Worm (Caenorhabditis elegans) whole organism, L4/young adult: Measurements from ENCODE around the gene dhs-31.
"Not testable (repeated sequence)": the region's sequence is repeated elsewhere in the genome, so short reads cannot be mapped to it uniquely, and the experiment has no call there.

Experiments
- W03F9.2 ChIP-seq: fragments of 150-350 bp; optimal IDR thresholded peaks from 2 replicates; lab custom pipeline; 2014; ENCODE audit warnings: missing biosample characterization, missing genetic modification characterization
- dao-5 ChIP-seq: sonication (generic microtip); optimal IDR thresholded peaks from 2 replicates; lab custom pipeline; 2016; ENCODE audit warnings: missing genotype, missing genetic modification characterization, moderate library complexity, missing compliant biosample characterization
- him-1 ChIP-seq: sonication (generic microtip); optimal IDR thresholded peaks from 2 replicates; lab custom pipeline; 2016; ENCODE audit warnings: missing genotype, missing genetic modification reagents, missing genetic modification characterization, missing compliant biosample characterization

Gene dhs-31

DNA sequence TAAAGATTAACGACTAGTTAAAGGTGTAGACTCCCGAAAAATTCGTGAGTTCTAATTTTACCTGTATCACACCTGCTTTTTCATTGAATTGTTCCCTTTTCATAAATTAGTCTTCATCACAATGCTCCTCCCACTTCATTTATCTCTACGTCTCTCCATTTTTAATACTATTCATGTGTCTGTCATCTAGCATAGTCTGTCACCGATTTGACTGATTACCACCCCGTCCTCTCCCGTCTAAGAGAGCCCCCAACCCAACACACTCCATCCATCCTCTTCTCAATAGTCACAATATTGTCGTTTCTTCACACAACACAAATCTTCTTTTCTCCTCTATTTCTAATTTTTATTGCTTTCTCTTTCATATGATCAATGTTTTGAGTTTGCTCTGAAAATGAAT, 24.5 kb upstream of the dhs-31 start:
- TF ChIP-seq dao-5 (no peak), him-1 (tag; lab: Kevin White, UChicago) (no peak), W03F9.2 (tag; lab: Kevin White, UChicago) (no peak)

DNA sequence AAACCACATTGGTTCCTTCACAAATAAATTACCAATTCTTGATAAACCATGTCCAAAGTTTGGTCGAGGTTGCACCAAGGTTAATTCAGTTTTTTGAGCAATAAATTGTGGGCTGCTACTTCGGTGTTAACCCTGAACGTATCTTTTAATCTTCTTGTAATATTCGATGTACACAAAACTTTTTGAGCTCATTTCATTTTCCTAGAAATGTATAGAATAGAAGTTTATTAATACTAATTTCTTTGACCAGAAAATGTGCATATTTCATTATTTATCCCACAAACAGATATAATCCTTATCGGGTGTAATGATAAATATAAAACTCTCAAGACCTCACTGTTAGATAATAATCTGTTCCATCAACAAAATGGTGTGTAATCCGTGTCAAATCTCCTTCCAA, 23.2 kb upstream of the dhs-31 start:
- TF ChIP-seq dao-5 (no peak), W03F9.2 (tag; lab: Kevin White, UChicago) (no peak), him-1 (tag; lab: Kevin White, UChicago) (no peak)

DNA sequence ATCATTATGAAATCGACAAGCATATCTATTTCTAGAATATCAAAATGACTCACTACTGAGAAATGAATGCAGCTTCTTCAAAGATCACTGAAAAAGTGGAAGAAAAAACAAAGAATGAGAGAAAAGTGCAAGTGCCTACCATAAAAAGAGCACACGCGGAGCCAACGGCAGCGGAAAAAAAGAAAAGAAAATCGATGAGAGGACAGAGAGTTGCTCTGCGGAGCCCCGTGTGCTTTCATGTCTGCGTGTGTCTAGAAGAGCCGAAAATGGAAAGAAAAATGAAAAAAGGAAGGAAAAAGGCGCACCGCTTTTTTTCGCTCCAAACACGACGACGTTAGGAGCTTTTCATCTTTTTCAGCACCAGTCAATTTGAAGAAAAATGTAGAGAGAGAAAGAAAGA, 22.0 kb upstream of the dhs-31 start, which contains the start of gene ipla-7:
TSS of gene ipla-7 (minus strand) at position 122 of the 400 bp plus-strand sequence.
- TF ChIP-seq W03F9.2 (tag; lab: Kevin White, UChicago): no peak
- TF ChIP-seq him-1 (tag; lab: Kevin White, UChicago): no peak
- TF ChIP-seq dao-5: no peak

DNA sequence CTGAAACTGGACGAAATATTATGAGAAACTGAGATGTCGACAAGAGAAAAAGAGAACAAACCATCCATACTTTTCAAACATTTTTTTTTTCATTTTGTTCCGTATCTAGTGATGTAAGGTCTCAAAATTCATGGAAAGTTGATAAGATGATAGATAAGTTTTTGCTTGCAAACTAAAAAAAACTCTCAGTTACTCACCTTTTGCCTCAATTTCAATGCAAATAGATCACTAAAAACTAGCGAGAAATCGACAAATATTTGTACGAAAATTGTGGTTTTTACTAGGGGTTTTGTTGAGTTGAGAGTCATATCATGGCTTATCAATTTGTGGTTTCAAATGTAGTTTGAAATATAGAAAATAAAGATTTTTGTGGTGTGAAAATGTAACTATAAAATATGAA, 20.1 kb upstream of the dhs-31 start:
- TF ChIP-seq dao-5 (no peak), him-1 (tag; lab: Kevin White, UChicago) (no peak), W03F9.2 (tag; lab: Kevin White, UChicago) (no peak)

DNA sequence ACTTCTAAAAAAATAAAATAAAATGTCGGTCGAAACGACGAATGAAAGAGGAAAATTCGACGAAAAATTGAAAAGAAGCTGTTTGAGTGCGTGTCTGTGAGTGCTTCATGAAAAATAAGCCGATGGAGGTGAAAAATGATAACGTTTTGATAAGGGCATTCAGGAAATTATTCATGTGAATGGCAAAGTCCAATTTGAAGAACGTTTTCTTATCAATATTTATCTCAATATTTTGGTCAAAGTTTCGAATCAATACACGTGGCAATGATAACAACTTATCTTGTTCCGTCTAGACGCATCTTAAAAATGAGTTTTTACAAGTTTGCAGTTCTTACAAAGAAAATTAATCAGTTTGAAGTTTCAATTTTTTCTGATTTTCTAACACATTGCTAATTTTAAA, 18.5 kb upstream of the dhs-31 start:
- TF ChIP-seq dao-5 (no peak), W03F9.2 (tag; lab: Kevin White, UChicago) (no peak), him-1 (tag; lab: Kevin White, UChicago) (no peak)

DNA sequence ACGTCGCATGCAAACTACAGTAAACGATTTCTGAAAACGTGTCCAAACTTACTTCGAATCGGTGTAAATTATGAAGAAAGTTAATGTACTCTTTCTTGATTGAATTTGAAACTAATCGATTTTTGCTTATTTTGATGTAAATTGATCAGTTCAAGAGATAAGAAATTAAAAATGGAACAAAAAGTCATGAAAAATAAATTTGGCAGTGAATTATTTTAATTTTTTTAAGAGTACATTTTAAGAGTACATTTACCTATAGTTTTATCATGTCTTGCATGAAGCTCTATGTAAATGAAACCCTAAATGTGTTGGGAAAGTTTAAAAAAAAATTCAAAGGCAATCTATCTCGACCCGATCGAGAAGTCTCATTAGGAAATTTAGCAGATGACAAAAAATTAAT, 15.4 kb upstream of the dhs-31 start, which contains the start of gene T04B2.7:
TSS of gene T04B2.7 (minus strand) at position 101 of the 400 bp plus-strand sequence.
- TF ChIP-seq dao-5 (no peak), him-1 (tag; lab: Kevin White, UChicago) (no peak), W03F9.2 (tag; lab: Kevin White, UChicago) (no peak)

DNA sequence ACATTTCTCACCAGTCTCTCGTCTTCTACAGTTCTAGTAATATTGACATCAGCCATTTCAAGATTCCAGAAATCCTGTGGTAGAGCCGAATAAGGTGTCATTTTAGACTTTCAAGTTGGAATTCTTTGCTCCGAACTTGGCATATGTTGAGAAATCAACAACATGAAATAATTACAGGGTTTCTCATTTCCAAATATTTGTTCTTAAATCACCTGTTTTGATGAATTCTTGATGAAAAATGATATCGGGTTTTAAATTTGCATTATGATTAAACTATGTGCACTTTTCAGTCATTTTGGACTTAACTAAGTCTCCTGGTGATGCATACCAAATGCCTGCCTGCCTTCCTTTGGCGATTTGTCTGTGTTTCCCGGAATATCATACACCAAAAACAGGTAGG, 12.8 kb upstream of the dhs-31 start, which contains the start of gene srv-12:
TSS of gene srv-12 (minus strand) at position 101 of the 400 bp plus-strand sequence.
- TF ChIP-seq him-1 (tag; lab: Kevin White, UChicago) (no peak), W03F9.2 (tag; lab: Kevin White, UChicago) (no peak)

DNA sequence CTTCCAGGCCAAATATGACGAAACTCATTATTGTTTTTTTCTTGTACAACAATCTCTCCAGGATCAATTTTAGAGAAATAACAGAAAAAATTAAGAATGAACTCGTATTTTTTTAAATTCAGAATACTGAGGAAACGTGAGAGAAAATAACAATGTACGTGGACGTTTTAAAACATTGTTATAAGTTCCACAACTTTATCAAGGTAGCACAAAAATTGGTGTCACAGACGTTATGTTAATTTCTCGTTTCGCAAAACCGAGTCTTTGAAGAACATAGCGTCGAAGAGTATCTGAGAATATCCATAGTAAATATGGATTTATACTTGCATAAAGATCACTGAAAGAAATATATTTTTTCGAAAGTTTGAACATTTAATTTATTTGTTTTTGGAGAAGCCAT, 10.4 kb upstream of the dhs-31 start, which contains the start of gene T04B2.8:
TSS of gene T04B2.8 (minus strand) at position 101 of the 400 bp plus-strand sequence.
- TF ChIP-seq W03F9.2 (tag; lab: Kevin White, UChicago) (no peak), dao-5 (no peak), him-1 (tag; lab: Kevin White, UChicago) (no peak)

DNA sequence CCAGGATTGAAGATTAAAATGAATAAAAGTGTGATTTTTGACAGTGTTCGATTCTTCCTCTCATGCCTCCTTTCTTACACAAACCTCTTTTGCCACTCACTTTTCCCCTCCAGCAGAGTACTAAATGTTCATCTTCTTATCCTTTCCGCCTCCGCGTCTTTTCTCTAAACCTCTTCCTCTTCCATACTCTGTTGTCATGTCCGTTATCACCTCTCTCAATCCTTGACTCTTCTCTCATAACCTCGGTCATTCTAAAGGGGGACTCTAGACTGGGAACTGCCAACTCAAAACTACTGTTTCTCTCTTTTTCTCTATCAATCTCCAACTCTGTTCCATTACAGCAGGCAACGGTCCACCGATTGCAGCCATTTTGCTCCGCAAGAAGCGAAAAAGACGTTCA, 7.6 kb upstream of the dhs-31 start:
- no peak for TF ChIP-seq him-1 (tag; lab: Kevin White, UChicago)
- TF ChIP-seq dao-5: no peak
- no peak for TF ChIP-seq W03F9.2 (tag; lab: Kevin White, UChicago)

DNA sequence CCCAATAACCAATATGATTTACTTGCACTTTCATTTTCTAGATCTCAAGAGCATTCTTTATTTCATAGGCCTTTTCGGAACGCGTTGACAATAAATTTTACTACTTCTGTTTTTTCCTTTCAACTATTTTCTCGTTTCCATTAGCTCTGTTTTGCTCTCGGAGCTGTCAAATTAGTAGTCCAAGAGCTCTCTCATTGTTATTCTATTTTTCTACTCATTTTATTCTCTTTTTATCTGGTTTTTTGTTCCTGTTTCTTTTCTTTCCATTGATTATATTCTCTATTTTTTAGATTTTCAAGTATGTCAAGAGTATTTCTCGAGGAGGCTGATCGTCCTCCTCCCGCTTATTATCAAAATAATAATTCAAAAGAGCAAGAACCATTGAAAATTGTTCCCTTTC, 6.4 kb upstream of the dhs-31 start, which contains the start of gene T04B2.3:
TSS of gene T04B2.3 (plus strand) at position 301 of the 400 bp plus-strand sequence.
- TF ChIP-seq him-1 (tag; lab: Kevin White, UChicago): no peak
- TF ChIP-seq W03F9.2 (tag; lab: Kevin White, UChicago): no peak
- TF ChIP-seq dao-5: no peak

DNA sequence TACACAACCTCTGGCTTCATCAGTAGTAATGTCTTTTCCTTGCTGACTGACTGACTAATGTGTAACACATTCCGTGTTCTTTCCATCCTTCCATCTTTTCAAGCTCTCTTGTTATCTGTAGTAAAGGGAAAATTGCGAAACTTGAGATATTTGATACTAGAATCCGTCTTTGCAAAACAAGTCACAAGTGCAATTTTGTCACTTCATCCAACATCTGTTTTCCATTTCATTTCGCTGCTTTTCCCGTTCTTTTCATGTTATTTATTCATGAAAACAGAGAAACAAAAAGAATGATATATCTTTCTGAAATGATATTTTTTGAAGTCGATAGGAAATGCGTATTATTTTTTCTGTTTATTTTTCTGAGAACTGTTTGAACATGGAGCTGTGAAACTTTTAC, 5.3 kb upstream of the dhs-31 start:
- TF ChIP-seq W03F9.2 (tag; lab: Kevin White, UChicago) (no peak), dao-5 (no peak)

DNA sequence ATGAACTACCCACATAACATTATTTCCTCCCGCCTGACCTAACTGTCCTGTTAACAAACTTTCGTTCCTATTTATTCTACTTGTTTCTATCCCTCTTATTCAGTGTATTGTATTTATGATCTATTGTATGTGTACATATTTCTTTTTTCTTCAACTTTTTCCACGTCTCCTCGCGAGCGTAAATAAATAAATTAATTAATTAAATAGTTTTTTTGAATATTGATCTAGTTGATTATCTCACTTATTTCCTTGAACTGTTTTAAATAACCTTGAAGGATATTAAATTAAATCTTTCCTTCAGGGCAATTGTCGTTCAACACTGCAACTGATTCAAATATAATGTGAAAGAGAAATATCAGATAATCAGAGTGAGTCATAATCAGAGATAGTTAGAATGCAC, 2.2 kb upstream of the dhs-31 start, which contains the start of gene frk-1:
TSS of gene frk-1 (plus strand) at position 301 of the 400 bp plus-strand sequence.
- no peak for TF ChIP-seq dao-5
- no peak for TF ChIP-seq him-1 (tag; lab: Kevin White, UChicago)
- TF ChIP-seq W03F9.2 (tag; lab: Kevin White, UChicago): no peak

DNA sequence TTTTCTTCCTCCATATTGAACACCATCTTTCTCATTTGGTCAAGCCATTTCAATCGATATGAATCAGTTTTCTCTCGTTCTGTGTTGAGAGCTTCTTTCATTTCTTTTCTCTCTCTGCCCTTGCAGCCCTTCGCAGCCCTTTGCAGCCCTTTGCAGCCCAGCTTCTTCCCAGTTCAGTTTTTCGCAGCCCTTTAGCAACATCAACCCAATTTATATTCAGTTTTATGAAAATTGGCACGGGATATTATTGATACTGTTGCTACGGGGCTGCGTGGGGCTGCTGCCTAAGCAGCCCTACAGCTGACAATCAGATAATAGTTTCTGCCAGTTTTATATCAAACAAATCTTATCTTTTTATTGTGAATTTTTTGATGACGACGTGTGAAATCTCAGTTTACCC, 3.7 kb downstream of the dhs-31 start, which contains the start of gene F44D12.10:
TSS of gene F44D12.10 (minus strand) at position 101 of the 400 bp plus-strand sequence.
- TF ChIP-seq him-1 (tag; lab: Kevin White, UChicago) (no peak), W03F9.2 (tag; lab: Kevin White, UChicago) (no peak), dao-5 (no peak)

DNA sequence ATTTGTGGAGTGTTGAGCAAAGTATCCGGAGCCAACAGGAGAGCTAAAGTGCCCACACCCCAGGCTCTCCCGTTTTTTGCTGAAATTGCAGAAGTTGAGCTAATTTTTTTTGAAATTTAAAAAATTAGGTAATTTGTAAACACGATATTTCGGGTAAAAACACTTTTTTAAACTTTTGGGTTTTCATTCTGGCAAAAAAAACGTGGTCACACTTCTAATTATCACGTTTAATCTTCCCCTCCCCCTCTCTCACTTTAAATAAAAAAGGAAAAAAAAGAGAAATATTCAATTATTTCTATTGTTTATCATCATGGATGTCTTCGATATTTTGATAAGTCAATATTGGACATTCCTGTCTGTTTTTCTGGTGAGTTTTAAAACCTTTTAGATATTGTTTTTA, 7.7 kb downstream of the dhs-31 start, which contains the start of gene F44D12.6:
TSS of gene F44D12.6 (plus strand) at position 301 of the 400 bp plus-strand sequence.
- no peak for TF ChIP-seq dao-5
- TF ChIP-seq W03F9.2 (tag; lab: Kevin White, UChicago): no peak
- TF ChIP-seq him-1 (tag; lab: Kevin White, UChicago): no peak

DNA sequence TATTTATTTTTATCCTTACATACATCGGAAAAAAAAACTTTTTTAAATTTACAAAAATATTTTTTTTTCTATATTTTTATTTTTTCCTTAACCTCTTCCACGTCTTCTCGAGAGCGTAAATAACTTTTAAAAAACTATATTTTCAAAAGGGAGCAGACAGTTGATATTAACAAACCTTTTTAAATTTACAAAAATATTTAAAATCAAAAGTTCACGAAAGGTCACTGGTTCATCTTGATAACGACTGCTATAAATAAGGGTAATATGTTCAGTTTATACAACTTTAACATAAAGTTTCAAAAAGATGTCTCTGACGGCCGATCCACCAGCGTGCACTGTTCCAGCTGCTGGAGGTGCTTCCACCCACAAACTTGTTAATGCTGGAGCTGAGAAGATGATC, 11.9 kb downstream of the dhs-31 start, which contains the start of the genes F44D12.16 and msd-2:
TSS of gene F44D12.16 (plus strand) at position 301 of the 400 bp plus-strand sequence.
TSS of gene msd-2 (plus strand) at position 305 of the 400 bp plus-strand sequence.
- TF ChIP-seq him-1 (tag; lab: Kevin White, UChicago); W03F9.2 (tag; lab: Kevin White, UChicago); dao-5: not testable (repeated sequence)
